Fruit fly (Drosophila melanogaster) whole organism, wandering third instar larva: ENCODE data around the gene His3.3B.

Experiments used
- CG32264 ChIP-seq: fragments of 200-800 bp; sonication (Bioruptor generic); optimal IDR thresholded peaks from 2 replicates; lab custom pipeline; 2016; ENCODE audit warnings: missing biosample characterization, missing genetic modification characterization
- Dif ChIP-seq: fragments of 200-275, 200-300 bp; sonication (Bioruptor generic); optimal IDR thresholded peaks from 2 replicates; lab custom pipeline; 2018; ENCODE audit warnings: missing biosample characterization, missing genetic modification characterization; ENCODE audit not compliant: partially characterized antibody
- Hr78 ChIP-seq: fragments of >200 bp; optimal IDR thresholded peaks from 2 replicates; lab custom pipeline; 2017; ENCODE audit warnings: missing biosample characterization, missing genetic modification characterization
- Myc ChIP-seq: fragments of >200 bp; optimal IDR thresholded peaks from 2 replicates; lab custom pipeline; 2017
- N ChIP-seq: fragments of >200 bp; optimal IDR thresholded peaks from 2 replicates; lab custom pipeline; 2018; ENCODE audit warnings: missing biosample characterization, missing external identifiers, missing genetic modification characterization
- Rel ChIP-seq, 2 experiments: fragments of 200-800 bp; sonication (Bioruptor generic) in 1 of 2; optimal IDR thresholded peaks; 2 replicates in 1 of 2; 3 replicates in 1 of 2; lab custom pipeline; 2016 to 2019; ENCODE audit warnings: mild to moderate bottlenecking in 2 of 2, missing biosample characterization in 2 of 2, missing genetic modification characterization in 2 of 2, moderate library complexity in 1 of 2
- Vsx2 ChIP-seq: fragments of 200-300, 225-300 bp; sonication (Bioruptor generic); optimal IDR thresholded peaks from 2 replicates; lab custom pipeline; 2018; ENCODE audit warnings: missing biosample characterization, missing genetic modification characterization; ENCODE audit not compliant: partially characterized antibody
- br ChIP-seq: fragments of 200-800 bp; sonication (Bioruptor generic); optimal IDR thresholded peaks from 2 replicates; lab custom pipeline; 2016; ENCODE audit warnings: missing biosample characterization, missing genetic modification characterization
- dsf ChIP-seq: sonication (Bioruptor generic); optimal IDR thresholded peaks from 2 replicates; lab custom pipeline; 2016; ENCODE audit warnings: missing biosample characterization, missing genetic modification characterization, borderline replicate concordance
- lola ChIP-seq: fragments of >200 bp; optimal IDR thresholded peaks from 2 replicates; lab custom pipeline; 2017; ENCODE audit warnings: missing biosample characterization, missing genetic modification characterization
- psq ChIP-seq: fragments of 200-800 bp; sonication (Bioruptor generic); optimal IDR thresholded peaks from 3 replicates; lab custom pipeline; 2017; ENCODE audit warnings: missing biosample characterization, mild to moderate bottlenecking, missing genetic modification characterization, moderate library complexity
- sv ChIP-seq: fragments of 200-800 bp; sonication (Bioruptor generic); optimal IDR thresholded peaks from 3 replicates; lab custom pipeline; 2016; ENCODE audit warnings: missing biosample characterization, missing genetic modification characterization
- tai ChIP-seq: sonication (Bioruptor generic); optimal IDR thresholded peaks from 2 replicates; lab custom pipeline; 2016; ENCODE audit warnings: missing biosample characterization, missing genetic modification characterization

dm6 chrX:9191357-9191756, 34.9 kb upstream of the His3.3B start, which contains the start of gene CG12057:
- no peak for TF ChIP-seq N
- TF ChIP-seq lola, result no peak
- TF ChIP-seq br (GFP tag; lab: Kevin White, UChicago), result no peak
- no peak for TF ChIP-seq tai
- TF ChIP-seq sv (GFP tag; lab: Kevin White, UChicago), result no peak
- TF ChIP-seq Vsx2 (GFP tag; lab: Kevin White, UChicago), result no peak
- TF ChIP-seq dsf (GFP tag; lab: Kevin White, UChicago), result no peak
- no peak for TF ChIP-seq Myc (lab: Kevin White, UChicago)
- TF ChIP-seq Rel (GFP tag; optimal IDR thresholded peaks at IDR 0.05; lab: Kevin White, UChicago), result no peak
- TF ChIP-seq Rel (tag; optimal IDR thresholded peaks at IDR 0.05; lab: Kevin White, UChicago), result no peak
- no peak for TF ChIP-seq psq (GFP tag; lab: Kevin White, UChicago)
- TF ChIP-seq Hr78 (GFP tag; lab: Kevin White, UChicago), result no peak
- no peak for TF ChIP-seq CG32264 (GFP tag; lab: Kevin White, UChicago)
- no peak for TF ChIP-seq Dif (GFP tag; lab: Kevin White, UChicago)
